Worm (Caenorhabditis elegans): Measurements from ENCODE around the gene C18E9.2.

Gene C18E9.2

DNA sequence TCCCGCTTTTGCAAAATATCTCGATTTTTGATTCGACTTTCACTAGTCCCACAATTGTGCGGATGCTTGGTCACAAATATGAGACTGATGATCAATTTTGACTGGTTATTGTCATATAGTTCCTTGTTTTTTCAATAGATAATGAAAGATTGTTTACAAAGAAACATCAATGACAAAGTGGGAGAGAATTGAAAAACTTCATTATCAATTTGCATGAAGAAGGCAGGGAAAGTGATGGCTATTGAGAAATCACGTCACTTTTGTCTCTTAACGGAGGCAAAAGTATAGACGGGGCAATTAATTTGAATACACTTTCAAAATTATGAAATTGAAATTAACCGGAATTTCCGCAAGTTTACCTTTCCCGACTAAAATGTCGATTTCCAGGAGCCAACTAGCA is 41.6 kb upstream of the C18E9.2 start:
- TF ChIP-seq pes-1 (GFP tag; IDR thresholded peaks at IDR 0.05), result no peak
- TF ChIP-seq tbx-37 (GFP tag; conservative IDR thresholded peaks at IDR 0.05), result no peak
- no peak for TF ChIP-seq ama-1 (optimal IDR thresholded peaks at IDR 0.05)
- TF ChIP-seq hmg-4 (GFP tag; optimal IDR thresholded peaks at IDR 0.05), result no peak
- TF ChIP-seq ceh-36 (tag; optimal IDR thresholded peaks at IDR 0.05), result no peak
- TF ChIP-seq hnd-1 (tag; optimal IDR thresholded peaks at IDR 0.05), result no peak
- no peak for TF ChIP-seq tbx-11 (GFP tag; IDR thresholded peaks at IDR 0.05)
- TF ChIP-seq F13C5.2 (tag; optimal IDR thresholded peaks at IDR 0.05), result no peak
- TF ChIP-seq flt-1 (GFP tag; IDR thresholded peaks at IDR 0.05), result no peak
- no peak for TF ChIP-seq tra-4 (tag; optimal IDR thresholded peaks at IDR 0.05)
- TF ChIP-seq sea-1 (GFP tag; conservative IDR thresholded peaks at IDR 0.05), result no peak
- no peak for TF ChIP-seq aly-1 (tag; optimal IDR thresholded peaks at IDR 0.05)
- TF ChIP-seq ets-7 (tag; optimal IDR thresholded peaks at IDR 0.05), result no peak
- no peak for TF ChIP-seq scrt-1 (GFP tag; IDR thresholded peaks at IDR 0.05)
- no peak for TF ChIP-seq hmbx-1 (tag; optimal IDR thresholded peaks at IDR 0.05)
- TF ChIP-seq B0310.2 (tag; optimal IDR thresholded peaks at IDR 0.05), result no peak
- TF ChIP-seq ceh-13 (GFP tag; optimal IDR thresholded peaks at IDR 0.05), result no peak

- TF ChIP-seq pes-1 (GFP tag; IDR thresholded peaks at IDR 0.05), result no peak
- no peak for TF ChIP-seq F13C5.2 (tag; optimal IDR thresholded peaks at IDR 0.05)
- TF ChIP-seq tbx-37 (GFP tag; conservative IDR thresholded peaks at IDR 0.05), result no peak
Observed at ce11 chrII:8926451-8926850, 38.4 kb upstream of the C18E9.2 start, which contains the start of gene B0457.2. B0457.2 (minus strand) TSS chrII:8926551.

- no peak for TF ChIP-seq hnd-1 (tag; optimal IDR thresholded peaks at IDR 0.05)
- TF ChIP-seq ama-1 (optimal IDR thresholded peaks at IDR 0.05), result no peak
- no peak for TF ChIP-seq ceh-36 (tag; optimal IDR thresholded peaks at IDR 0.05)
- TF ChIP-seq flt-1 (GFP tag; IDR thresholded peaks at IDR 0.05), result peak; percentile 52; the same call in 1 of the 2 replicates
- no peak for TF ChIP-seq hmg-4 (GFP tag; optimal IDR thresholded peaks at IDR 0.05)
- TF ChIP-seq pes-1 (GFP tag; IDR thresholded peaks at IDR 0.05), result no peak
- TF ChIP-seq tbx-37 (GFP tag; conservative IDR thresholded peaks at IDR 0.05), result no peak
- no peak for TF ChIP-seq tra-4 (tag; optimal IDR thresholded peaks at IDR 0.05)
- TF ChIP-seq B0310.2 (tag; optimal IDR thresholded peaks at IDR 0.05), result no peak
- no peak for TF ChIP-seq tbx-11 (GFP tag; IDR thresholded peaks at IDR 0.05)
- TF ChIP-seq aly-1 (tag; optimal IDR thresholded peaks at IDR 0.05), result no peak
- TF ChIP-seq ets-7 (tag; optimal IDR thresholded peaks at IDR 0.05), result peak; percentile 25
- no peak for TF ChIP-seq sea-1 (GFP tag; conservative IDR thresholded peaks at IDR 0.05)
- TF ChIP-seq F13C5.2 (tag; optimal IDR thresholded peaks at IDR 0.05), result no peak
Observed at ce11 chrII:8927253-8927791, 37.5 kb upstream of the C18E9.2 start, which contains the start of gene cct-2. cct-2 (plus strand) TSS chrII:8927741.

- TF ChIP-seq sea-1 (GFP tag; conservative IDR thresholded peaks at IDR 0.05) (no peak), tra-4 (tag; optimal IDR thresholded peaks at IDR 0.05) (peak; percentile 22)
Observed at ce11 chrII:8929771-8930170, 35.0 kb upstream of the C18E9.2 start, which contains the start of gene mrpl-50. mrpl-50 (plus strand) TSS chrII:8929841.

- TF ChIP-seq tbx-11 (GFP tag; IDR thresholded peaks at IDR 0.05) (no peak), ama-1 (optimal IDR thresholded peaks at IDR 0.05) (no peak)
Observed at ce11 chrII:8930763-8931162, 34.0 kb upstream of the C18E9.2 start, which contains the start of gene enol-1. enol-1 (plus strand) TSS chrII:8930997.

ce11 chrII:8931405-8932149 is 33.2 kb upstream of the C18E9.2 start:
- TF ChIP-seq aly-1 (tag; optimal IDR thresholded peaks at IDR 0.05) (no peak), hmg-4 (GFP tag; optimal IDR thresholded peaks at IDR 0.05) (no peak), tra-4 (tag; optimal IDR thresholded peaks at IDR 0.05) (no peak), tbx-37 (GFP tag; conservative IDR thresholded peaks at IDR 0.05) (no peak), sea-1 (GFP tag; conservative IDR thresholded peaks at IDR 0.05) (no peak), hnd-1 (tag; optimal IDR thresholded peaks at IDR 0.05) (no peak), scrt-1 (GFP tag; IDR thresholded peaks at IDR 0.05) (no peak), B0310.2 (tag; optimal IDR thresholded peaks at IDR 0.05) (no peak), tbx-11 (GFP tag; IDR thresholded peaks at IDR 0.05) (no peak), ceh-36 (tag; optimal IDR thresholded peaks at IDR 0.05) (no peak), pes-1 (GFP tag; IDR thresholded peaks at IDR 0.05) (no peak), hmbx-1 (tag; optimal IDR thresholded peaks at IDR 0.05) (no peak), flt-1 (GFP tag; IDR thresholded peaks at IDR 0.05) (no peak), F13C5.2 (tag; optimal IDR thresholded peaks at IDR 0.05) (no peak), ceh-13 (GFP tag; optimal IDR thresholded peaks at IDR 0.05) (no peak), ama-1 (optimal IDR thresholded peaks at IDR 0.05) (no peak), ets-7 (tag; optimal IDR thresholded peaks at IDR 0.05) (no peak)

ce11 chrII:8932392-8932791 is 32.4 kb upstream of the C18E9.2 start:
- no peak for TF ChIP-seq ets-7 (tag; optimal IDR thresholded peaks at IDR 0.05)
- no peak for TF ChIP-seq ama-1 (optimal IDR thresholded peaks at IDR 0.05)
- TF ChIP-seq flt-1 (GFP tag; IDR thresholded peaks at IDR 0.05), result no peak
- TF ChIP-seq scrt-1 (GFP tag; IDR thresholded peaks at IDR 0.05), result no peak
- no peak for TF ChIP-seq F13C5.2 (tag; optimal IDR thresholded peaks at IDR 0.05)
- no peak for TF ChIP-seq tbx-37 (GFP tag; conservative IDR thresholded peaks at IDR 0.05)
- no peak for TF ChIP-seq hmg-4 (GFP tag; optimal IDR thresholded peaks at IDR 0.05)
- TF ChIP-seq hnd-1 (tag; optimal IDR thresholded peaks at IDR 0.05), result no peak
- no peak for TF ChIP-seq hmbx-1 (tag; optimal IDR thresholded peaks at IDR 0.05)
- no peak for TF ChIP-seq pes-1 (GFP tag; IDR thresholded peaks at IDR 0.05)
- no peak for TF ChIP-seq aly-1 (tag; optimal IDR thresholded peaks at IDR 0.05)
- TF ChIP-seq ceh-13 (GFP tag; optimal IDR thresholded peaks at IDR 0.05), result no peak
- no peak for TF ChIP-seq tbx-11 (GFP tag; IDR thresholded peaks at IDR 0.05)
- no peak for TF ChIP-seq tra-4 (tag; optimal IDR thresholded peaks at IDR 0.05)
- no peak for TF ChIP-seq ceh-36 (tag; optimal IDR thresholded peaks at IDR 0.05)
- TF ChIP-seq sea-1 (GFP tag; conservative IDR thresholded peaks at IDR 0.05), result no peak
